Worm (Caenorhabditis elegans) whole organism, mixed stage, embryonic: ENCODE data around the gene tceb-3.

Source experiments
- ces-1 ChIP-seq: fragments of 150-350 bp; optimal IDR thresholded peaks from 2 replicates; lab custom pipeline; 2014; ENCODE audit warnings: missing biosample characterization, missing genetic modification reagents, missing genetic modification characterization
- elt-3 ChIP-seq: fragments of 150-350 bp; optimal IDR thresholded peaks from 2 replicates; lab custom pipeline; 2014; ENCODE audit warnings: missing biosample characterization, missing genetic modification characterization
- flh-1 ChIP-seq: fragments of 200-800 bp; sonication (Bioruptor generic); optimal IDR thresholded peaks from 2 replicates; lab custom pipeline; 2018; ENCODE audit warnings: mild to moderate bottlenecking, missing genetic modification characterization, moderate library complexity, missing compliant biosample characterization
- ham-2 ChIP-seq: fragments of 200-800 bp; sonication (Bioruptor generic); optimal IDR thresholded peaks from 2 replicates; lab custom pipeline; 2018; ENCODE audit warnings: mild to moderate bottlenecking, missing genetic modification characterization, missing compliant biosample characterization
- nhr-28 ChIP-seq: fragments of 150-350 bp; optimal IDR thresholded peaks from 2 replicates; lab custom pipeline; 2014; ENCODE audit warnings: missing biosample characterization, missing genetic modification characterization
- pha-4 ChIP-seq: fragments of 150-350 bp; optimal IDR thresholded peaks from 2 replicates; lab custom pipeline; 2018; ENCODE audit warnings: missing biosample characterization, missing genetic modification reagents, missing genetic modification characterization
- snpc-4 ChIP-seq: fragments of 150-350 bp; optimal IDR thresholded peaks from 2 replicates; lab custom pipeline; 2014; ENCODE audit warnings: missing biosample characterization, missing genetic modification characterization
- unc-39 ChIP-seq: fragments of 150-350 bp; optimal IDR thresholded peaks from 2 replicates; lab custom pipeline; 2014; ENCODE audit warnings: missing biosample characterization, missing genetic modification characterization
- unc-62 ChIP-seq: fragments of 150-350 bp; optimal IDR thresholded peaks from 2 replicates; lab custom pipeline; 2014; ENCODE audit warnings: missing biosample characterization, missing genetic modification reagents, missing genetic modification characterization
- ztf-11 ChIP-seq: fragments of 150-350 bp; optimal IDR thresholded peaks from 2 replicates; lab custom pipeline; 2014; ENCODE audit warnings: missing biosample characterization, missing genetic modification characterization

DNA sequence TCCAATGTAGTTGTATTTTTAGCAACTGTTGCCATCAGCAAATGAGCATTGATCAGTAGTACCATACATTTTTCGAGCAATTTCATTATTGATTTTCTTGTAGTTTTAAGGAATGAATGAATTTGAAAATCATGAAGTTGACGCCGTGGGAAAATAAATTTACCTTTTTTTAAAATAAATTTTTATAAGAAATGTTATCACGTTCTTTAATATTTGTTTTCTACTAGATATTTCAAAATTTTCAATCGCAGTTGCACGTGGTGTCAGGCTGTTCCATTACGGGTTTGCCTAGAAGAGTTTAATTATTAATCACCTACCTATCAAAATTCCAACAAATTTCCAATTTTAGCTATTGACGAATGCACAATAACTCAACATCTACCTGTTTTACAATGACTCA is 9.6 kb upstream of the tceb-3 start, which contains the start of gene R03D7.8:
- TF ChIP-seq unc-39 (tag; lab: Kevin White, UChicago) (no peak), unc-62 (no peak), flh-1 (GFP tag; lab: Kevin White, UChicago) (no peak), elt-3 (tag; lab: Kevin White, UChicago) (no peak), pha-4 (tag; lab: Kevin White, UChicago) (no peak), nhr-28 (no peak), snpc-4 (no peak), ces-1 (GFP tag; lab: Kevin White, UChicago) (no peak), ham-2 (GFP tag; lab: Kevin White, UChicago) (no peak), ztf-11 (tag; lab: Kevin White, UChicago) (no peak)
